Worm (Caenorhabditis elegans): Measurements from ENCODE around the gene vamp-7.

DNA sequence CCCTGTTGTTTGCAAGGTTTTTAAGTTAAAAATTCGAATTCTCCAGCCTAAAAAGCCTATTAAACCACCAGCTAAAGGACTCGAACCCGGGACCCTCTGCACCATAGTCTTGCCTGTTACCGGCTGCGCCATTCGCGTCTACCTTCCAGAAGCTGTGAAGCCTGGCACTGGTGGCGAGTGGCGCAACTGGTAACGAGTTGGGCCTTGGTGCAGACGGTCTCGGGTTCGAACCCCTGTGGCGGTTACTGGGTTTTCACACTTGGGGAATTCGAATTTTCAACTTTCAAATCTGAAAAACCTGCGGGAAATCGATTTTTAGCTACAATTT, 5.0 kb upstream of the vamp-7 start:
- TF ChIP-seq R02D3.7 (tag; optimal IDR thresholded peaks at IDR 0.05) (no peak), nhr-77 (tag; optimal IDR thresholded peaks at IDR 0.05) (no peak), nhr-12 (tag; optimal IDR thresholded peaks at IDR 0.05) (no peak)
